Worm (Caenorhabditis elegans) whole organism, L2 larva: ENCODE data around the gene ncx-5.
A peak's percentile ranks its signal among the peaks of the same experiment; 100 is the strongest.

Experiments
- C34F6.9 ChIP-seq: fragments of 150-350 bp; optimal IDR thresholded peaks from 2 replicates; lab custom pipeline; 2014; ENCODE audit warnings: missing biosample characterization, missing genetic modification characterization
- R02D3.7 ChIP-seq: fragments of 150-350 bp; optimal IDR thresholded peaks from 2 replicates; lab custom pipeline; 2014; ENCODE audit warnings: missing biosample characterization, missing genetic modification characterization
- aly-2 ChIP-seq: fragments of 150-350 bp; optimal IDR thresholded peaks from 2 replicates; lab custom pipeline; 2014; ENCODE audit warnings: missing biosample characterization, missing genetic modification characterization
- blmp-1 ChIP-seq: sonication (generic microtip); optimal IDR thresholded peaks from 2 replicates; lab custom pipeline; 2017; ENCODE audit warnings: missing genetic modification characterization, mild to moderate bottlenecking, missing compliant biosample characterization, antibody characterized with exemption, moderate library complexity; ENCODE audit not compliant: insufficient read depth
- ceh-16 ChIP-seq: fragments of 150-350 bp; optimal IDR thresholded peaks from 2 replicates; lab custom pipeline; 2014; ENCODE audit warnings: missing biosample characterization, missing genetic modification characterization
- ceh-82 ChIP-seq: fragments of 150-350 bp; optimal IDR thresholded peaks from 2 replicates; lab custom pipeline; 2014; ENCODE audit warnings: missing biosample characterization, missing genetic modification characterization
- crh-2 ChIP-seq: sonication (generic microtip); optimal IDR thresholded peaks from 2 replicates; lab custom pipeline; 2017; ENCODE audit warnings: missing biosample characterization, missing genetic modification characterization
- dmd-4 ChIP-seq: sonication (generic microtip); optimal IDR thresholded peaks from 2 replicates; lab custom pipeline; 2017; ENCODE audit warnings: missing biosample characterization, missing genetic modification characterization
- egl-27 ChIP-seq: sonication (generic microtip); optimal IDR thresholded peaks from 3 replicates; lab custom pipeline; 2017; ENCODE audit warnings: missing biosample characterization, missing genetic modification reagents, missing genetic modification characterization
- elt-1 ChIP-seq: fragments of 150-350 bp; optimal IDR thresholded peaks from 2 replicates; lab custom pipeline; 2014; ENCODE audit warnings: missing biosample characterization, missing genetic modification characterization
- elt-3 ChIP-seq: sonication (generic microtip); optimal IDR thresholded peaks from 2 replicates; lab custom pipeline; 2017; ENCODE audit warnings: missing biosample characterization, missing genetic modification characterization
- fos-1 ChIP-seq: fragments of 150-350 bp; optimal IDR thresholded peaks from 2 replicates; lab custom pipeline; 2014; ENCODE audit warnings: missing biosample characterization, missing genetic modification characterization
- gmeb-1 ChIP-seq: fragments of 150-350 bp; optimal IDR thresholded peaks from 2 replicates; lab custom pipeline; 2014; ENCODE audit warnings: missing biosample characterization, missing genetic modification characterization
- lsy-2 ChIP-seq, 2 experiments: fragments of 150-350 bp in 1 of 2; sonication (generic microtip) in 1 of 2; optimal IDR thresholded peaks; 2 replicates each; lab custom pipeline; 2014 to 2017; ENCODE audit warnings: missing biosample characterization in 2 of 2, missing genetic modification characterization in 2 of 2
- mbf-1 ChIP-seq: sonication (generic microtip); optimal IDR thresholded peaks from 2 replicates; lab custom pipeline; 2017; ENCODE audit warnings: missing biosample characterization, missing genetic modification characterization
- mdl-1 ChIP-seq, 2 experiments: fragments of 150-350 bp in 1 of 2; sonication (generic microtip) in 1 of 2; optimal IDR thresholded peaks; 2 replicates each; lab custom pipeline; 2017; ENCODE audit warnings: missing biosample characterization in 2 of 2, missing genetic modification characterization in 2 of 2
- nhr-10 ChIP-seq: sonication (generic microtip); optimal IDR thresholded peaks from 2 replicates; lab custom pipeline; 2017; ENCODE audit warnings: missing biosample characterization, missing genetic modification characterization
- nhr-12 ChIP-seq: fragments of 150-350 bp; optimal IDR thresholded peaks from 2 replicates; lab custom pipeline; 2014; ENCODE audit warnings: missing biosample characterization, missing genetic modification characterization
- nhr-129 ChIP-seq: fragments of 150-350 bp; optimal IDR thresholded peaks from 2 replicates; lab custom pipeline; 2014; ENCODE audit warnings: missing biosample characterization, missing genetic modification characterization
- nhr-21 ChIP-seq: fragments of 150-350 bp; optimal IDR thresholded peaks from 2 replicates; lab custom pipeline; 2014; ENCODE audit warnings: missing biosample characterization, missing genetic modification characterization
- nhr-23 ChIP-seq: fragments of 150-350 bp; optimal IDR thresholded peaks from 2 replicates; lab custom pipeline; 2014; ENCODE audit warnings: missing biosample characterization, missing genetic modification reagents, missing genetic modification characterization
- nhr-237 ChIP-seq: fragments of 150-350 bp; optimal IDR thresholded peaks from 2 replicates; lab custom pipeline; 2014; ENCODE audit warnings: missing biosample characterization, missing genetic modification characterization
- nhr-25 ChIP-seq: fragments of 150-350 bp; sonication (generic microtip); optimal IDR thresholded peaks from 3 replicates; lab custom pipeline; 2014; ENCODE audit warnings: missing biosample characterization, missing genetic modification characterization
- nhr-6 ChIP-seq: fragments of 150-350 bp; optimal IDR thresholded peaks from 2 replicates; lab custom pipeline; 2014; ENCODE audit warnings: missing biosample characterization, missing genetic modification characterization
- nhr-77 ChIP-seq: fragments of 150-350 bp; optimal IDR thresholded peaks from 2 replicates; lab custom pipeline; 2014; ENCODE audit warnings: missing biosample characterization, missing genetic modification characterization
- peb-1 ChIP-seq: fragments of 150-350 bp; optimal IDR thresholded peaks from 2 replicates; lab custom pipeline; 2014; ENCODE audit warnings: missing biosample characterization, missing genetic modification characterization
- skn-1 ChIP-seq: sonication (generic microtip); optimal IDR thresholded peaks from 2 replicates; lab custom pipeline; 2017; ENCODE audit warnings: missing biosample characterization, missing genetic modification characterization
- sma-3 ChIP-seq: sonication (generic microtip); optimal IDR thresholded peaks from 2 replicates; lab custom pipeline; 2016; ENCODE audit warnings: missing genetic modification reagents, missing genetic modification characterization, missing compliant biosample characterization
- sma-9 ChIP-seq, 2 experiments: fragments of 150-350 bp in 1 of 2; sonication (generic microtip) in 1 of 2; optimal IDR thresholded peaks; 2 replicates each; lab custom pipeline; 2014 to 2016; ENCODE audit warnings: missing genetic modification characterization in 2 of 2, mild to moderate bottlenecking in 1 of 2, missing biosample characterization in 1 of 2, missing compliant biosample characterization in 1 of 2, missing genetic modification reagents in 1 of 2, moderate library complexity in 1 of 2
- unc-55 ChIP-seq: fragments of 150-350 bp; sonication (generic microtip); optimal IDR thresholded peaks from 3 replicates; lab custom pipeline; 2014; ENCODE audit warnings: missing biosample characterization, missing genetic modification reagents, missing genetic modification characterization
- unc-62 ChIP-seq: fragments of 150-350 bp; optimal IDR thresholded peaks from 2 replicates; lab custom pipeline; 2014; ENCODE audit warnings: missing biosample characterization, missing genetic modification reagents, missing genetic modification characterization
- zag-1 ChIP-seq: fragments of 150-350 bp; optimal IDR thresholded peaks from 2 replicates; lab custom pipeline; 2014; ENCODE audit warnings: missing biosample characterization, missing genetic modification characterization
- ztf-1 ChIP-seq: fragments of 200-800 bp; sonication (Bioruptor generic); conservative IDR thresholded peaks from 2 replicates; pipeline ENCODE4 v1.3.6; 2022; ENCODE audit warnings: missing genetic modification characterization, missing compliant biosample characterization
- ztf-11 ChIP-seq: sonication (generic microtip); optimal IDR thresholded peaks from 2 replicates; lab custom pipeline; 2017; ENCODE audit warnings: missing biosample characterization, missing genetic modification characterization
- ztf-4 ChIP-seq: fragments of 150-350 bp; optimal IDR thresholded peaks from 2 replicates; lab custom pipeline; 2014; ENCODE audit warnings: missing biosample characterization, missing genetic modification characterization

Gene ncx-5

DNA sequence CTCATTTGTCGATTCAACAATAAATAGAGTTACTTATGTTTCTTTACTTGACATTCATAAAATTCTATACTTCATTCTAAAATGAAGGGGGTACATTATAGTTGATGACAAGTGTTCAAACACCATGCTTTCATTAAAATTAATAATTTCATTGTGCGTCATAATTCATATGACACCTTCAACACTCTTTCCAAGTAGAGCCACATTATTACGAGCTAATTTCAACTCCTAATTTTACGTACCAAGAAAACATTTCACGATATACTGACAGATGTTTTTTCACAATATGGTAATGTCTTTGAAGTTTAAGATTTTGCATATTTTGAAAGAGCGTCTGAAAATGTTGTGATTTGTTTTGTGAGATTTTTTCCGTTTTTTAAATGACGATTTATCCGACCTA, 24.4 kb downstream of the ncx-5 start:
- TF ChIP-seq C34F6.9 (tag; lab: Kevin White, UChicago) = peak; percentile 50
- TF ChIP-seq R02D3.7 = no peak
- TF ChIP-seq sma-9 (GFP tag; optimal IDR thresholded peaks at IDR 0.05; lab: Kevin White, UChicago) = peak; percentile 61
- TF ChIP-seq sma-9 (tag; optimal IDR thresholded peaks at IDR 0.05; lab: Kevin White, UChicago) = no peak
- TF ChIP-seq nhr-21 (tag; lab: Kevin White, UChicago) = peak; percentile 29
- no peak for TF ChIP-seq gmeb-1 (tag; lab: Kevin White, UChicago)
- TF ChIP-seq lsy-2 (tag; optimal IDR thresholded peaks at IDR 0.05; lab: Kevin White, UChicago) = peak in 1 of 2 experiments; percentile 57
- TF ChIP-seq crh-2 = peak; percentile 13
- TF ChIP-seq, all 48 proteins: peak for 5

DNA sequence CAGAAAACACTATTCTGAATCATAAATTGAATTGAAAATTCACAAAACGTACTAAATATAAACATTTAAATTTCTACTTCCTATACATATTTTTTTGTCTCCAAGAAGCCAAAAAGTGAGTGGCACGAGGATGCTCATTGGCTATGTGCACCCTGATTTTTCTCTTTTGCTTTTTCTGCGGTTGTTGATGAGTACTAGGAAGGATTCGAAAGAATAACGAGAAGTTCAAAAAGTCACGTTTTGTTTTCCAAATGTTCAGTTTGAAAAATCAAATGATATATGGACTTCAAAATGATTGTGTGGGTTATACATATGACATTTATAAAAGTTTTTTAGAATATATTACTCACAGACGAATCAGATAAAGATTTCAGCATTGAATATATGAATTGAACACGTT, 25.2 kb downstream of the ncx-5 start:
- TF ChIP-seq R02D3.7 (no peak), crh-2 (peak; percentile 19), unc-55 (GFP tag; lab: Kevin White, UChicago) (no peak), nhr-23 (tag; lab: Kevin White, UChicago) (no peak), gmeb-1 (tag; lab: Kevin White, UChicago) (no peak), ztf-1 (GFP tag; lab: Robert Waterston, UW) (no peak), nhr-129 (tag; lab: Kevin White, UChicago) (peak; percentile 19), unc-62 (no peak), sma-9 (GFP tag; optimal IDR thresholded peaks at IDR 0.05; lab: Kevin White, UChicago) (no peak), sma-9 (tag; optimal IDR thresholded peaks at IDR 0.05; lab: Kevin White, UChicago) (no peak), nhr-12 (tag; lab: Kevin White, UChicago) (no peak), lsy-2 (tag; optimal IDR thresholded peaks at IDR 0.05; lab: Kevin White, UChicago) (peak in 1 of 2 experiments; percentile 41), ztf-11 (tag; lab: Kevin White, UChicago) (no peak), nhr-25 (tag; lab: Kevin White, UChicago) (peak; percentile 0), mbf-1 (tag; lab: Kevin White, UChicago) (no peak), nhr-6 (tag; lab: Kevin White, UChicago) (no peak), C34F6.9 (tag; lab: Kevin White, UChicago) (peak; percentile 50), peb-1 (tag; lab: Kevin White, UChicago) (no peak)

DNA sequence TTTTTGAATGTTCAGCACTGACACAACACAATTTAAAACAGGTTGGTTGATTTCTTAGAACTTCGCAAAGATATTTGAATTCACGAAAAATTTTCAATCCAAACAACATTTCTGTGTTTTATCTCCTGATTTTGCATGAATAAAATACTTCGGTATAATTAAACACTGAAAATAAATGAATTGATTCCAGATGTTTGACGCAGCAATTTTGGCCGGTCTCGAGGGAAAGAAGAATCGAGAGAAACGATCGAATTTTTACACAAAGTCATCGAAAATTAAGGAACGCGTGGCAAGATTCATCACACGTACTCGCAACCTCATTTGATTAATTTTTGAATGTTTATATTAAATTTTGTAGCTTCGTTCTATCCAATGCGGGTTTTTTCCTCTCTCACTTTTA, 25.7 kb downstream of the ncx-5 start:
- TF ChIP-seq elt-3 (tag; lab: Kevin White, UChicago) (no peak), fos-1 (tag; lab: Kevin White, UChicago) (no peak), C34F6.9 (tag; lab: Kevin White, UChicago) (no peak), unc-62 (no peak), lsy-2 (tag; optimal IDR thresholded peaks at IDR 0.05; lab: Kevin White, UChicago) (no peak), elt-1 (tag; lab: Kevin White, UChicago) (no peak), egl-27 (tag; lab: Kevin White, UChicago) (no peak)

ce11 chrV:10463276-10463675, 26.6 kb downstream of the ncx-5 start, which contains the start of gene F22E12.3:
Gene F22E12.3, minus strand, starts transcription at chrV:10463376.
- TF ChIP-seq dmd-4 (no peak), nhr-237 (tag; lab: Kevin White, UChicago) (no peak), ztf-4 (no peak), mdl-1 (tag; optimal IDR thresholded peaks at IDR 0.05; lab: Kevin White, UChicago) (no peak), C34F6.9 (tag; lab: Kevin White, UChicago) (no peak), ceh-16 (tag; lab: Kevin White, UChicago) (no peak), nhr-77 (tag; lab: Kevin White, UChicago) (no peak), skn-1 (tag; lab: Kevin White, UChicago) (no peak), unc-62 (no peak), zag-1 (tag; lab: Kevin White, UChicago) (no peak), R02D3.7 (no peak)

DNA sequence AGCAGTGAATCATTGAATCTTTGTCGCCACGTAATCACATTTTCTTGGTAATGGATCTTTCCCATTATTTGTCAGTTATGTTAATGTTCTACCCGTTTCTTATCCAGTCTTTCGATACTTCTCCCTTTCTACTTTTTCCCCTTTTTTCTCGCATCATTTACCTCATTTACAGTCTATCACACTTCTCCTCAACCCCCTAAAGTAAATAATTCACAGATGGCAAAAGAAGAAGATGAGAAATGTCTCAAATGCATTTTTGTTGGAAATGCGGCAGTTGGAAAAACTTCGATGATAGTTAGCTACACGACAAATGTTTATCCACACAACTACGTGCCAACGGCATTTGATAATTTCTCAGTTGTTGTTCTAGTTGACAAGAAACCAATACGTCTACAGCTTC, 27.8 kb downstream of the ncx-5 start, which contains the start of gene chw-1:
Gene chw-1, plus strand, starts transcription at position 217 of the 400 bp plus-strand sequence.
- peak; percentile 9 for TF ChIP-seq nhr-25 (tag; lab: Kevin White, UChicago)
- no peak for TF ChIP-seq aly-2
- TF ChIP-seq, all 48 proteins: peak for 1

- TF ChIP-seq nhr-21 (tag; lab: Kevin White, UChicago) (peak; percentile 25), nhr-12 (tag; lab: Kevin White, UChicago) (no peak), lsy-2 (tag; optimal IDR thresholded peaks at IDR 0.05; lab: Kevin White, UChicago) (no peak), sma-9 (GFP tag; optimal IDR thresholded peaks at IDR 0.05; lab: Kevin White, UChicago) (peak; percentile 17), sma-9 (tag; optimal IDR thresholded peaks at IDR 0.05; lab: Kevin White, UChicago) (no peak), sma-3 (GFP tag; lab: Kevin White, UChicago) (peak; percentile 10), fos-1 (tag; lab: Kevin White, UChicago) (peak; percentile 2), ceh-82 (tag; lab: Kevin White, UChicago) (no peak), blmp-1 (tag; lab: Kevin White, UChicago) (no peak), nhr-237 (tag; lab: Kevin White, UChicago) (no peak), nhr-10 (tag; lab: Kevin White, UChicago) (no peak)
Measured at ce11 chrV:10460685-10461084, 29.2 kb downstream of the ncx-5 start.
